Worm (Caenorhabditis elegans): ENCODE data around the gene pud-4.

DNA sequence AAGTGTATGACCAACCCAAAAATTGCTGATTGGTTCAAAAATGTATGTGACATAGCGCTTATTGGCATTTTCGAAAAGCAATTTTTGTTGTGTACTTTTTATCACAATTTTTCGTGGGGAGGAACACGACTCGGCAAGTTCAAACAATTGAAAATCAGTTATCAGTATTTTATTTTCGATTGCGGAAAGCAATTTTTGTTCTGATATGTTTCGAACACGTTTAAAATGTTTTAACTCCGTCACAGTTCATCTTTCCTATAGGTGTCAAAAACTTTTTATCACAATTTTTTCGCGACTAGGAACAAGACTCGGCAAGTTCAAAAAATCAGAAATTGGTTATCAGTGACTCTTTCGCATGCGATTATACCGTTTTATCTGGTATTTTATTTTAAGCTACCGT, 18.2 kb upstream of the pud-4 start:
- TF ChIP-seq daf-16 (GFP tag; optimal IDR thresholded peaks at IDR 0.05) (no peak), daf-16 (tag; optimal IDR thresholded peaks at IDR 0.05) (peak; percentile 84), ceh-20 (GFP tag; IDR thresholded peaks at IDR 0.05) (no peak), dpl-1 (GFP tag; optimal IDR thresholded peaks at IDR 0.05) (no peak), unc-62 (GFP tag; optimal IDR thresholded peaks at IDR 0.05 in 1 of 2) (peak in 1 of 2 experiments; percentile 22), unc-62 (tag; optimal IDR thresholded peaks at IDR 0.05) (no peak), dve-1 (tag; optimal IDR thresholded peaks at IDR 0.05; ENCODE audit: insufficient read depth) (peak; percentile 86), jun-1 (tag; optimal IDR thresholded peaks at IDR 0.05) (no peak)

Measured in whole organism, L4 larva.